Worm (Caenorhabditis elegans) whole organism, young adult: Measurements from ENCODE around the gene sdn-1.

Source experiments
- B0019.2 ChIP-seq: fragments of 200-800 bp; sonication (Bioruptor generic); conservative IDR thresholded peaks from 2 replicates; pipeline ENCODE4 v1.3.6; 2022; ENCODE audit warnings: missing genetic modification reagents, missing genetic modification characterization, missing compliant biosample characterization
- B0035.1 ChIP-seq: sonication (generic microtip); optimal IDR thresholded peaks from 2 replicates; lab custom pipeline; 2016; ENCODE audit warnings: missing genetic modification characterization, mild to moderate bottlenecking, missing compliant biosample characterization, missing genotype, missing genetic modification reagents
- F23B12.7 ChIP-seq: sonication (generic microtip); optimal IDR thresholded peaks from 2 replicates; lab custom pipeline; 2017; ENCODE audit warnings: missing genetic modification characterization, mild to moderate bottlenecking, missing compliant biosample characterization, antibody characterized with exemption, moderate library complexity; ENCODE audit not compliant: insufficient read depth
- F33H1.4 ChIP-seq: fragments of 200-800 bp; sonication (Bioruptor generic); IDR thresholded peaks from 2 replicates; pipeline ENCODE4 v1.3.6; 2022; ENCODE audit warnings: missing genetic modification reagents, missing genetic modification characterization, missing compliant biosample characterization
- F52B5.7 ChIP-seq: sonication (generic microtip); optimal IDR thresholded peaks from 2 replicates; lab custom pipeline; 2016; ENCODE audit warnings: mild to moderate bottlenecking, missing genetic modification characterization, missing compliant biosample characterization
- F57C9.4 ChIP-seq: sonication (generic microtip); optimal IDR thresholded peaks from 2 replicates; lab custom pipeline; 2017; ENCODE audit warnings: mild to moderate bottlenecking, missing genetic modification characterization, missing compliant biosample characterization
- K12H6.12 ChIP-seq: fragments of 200-800 bp; sonication (Bioruptor generic); optimal IDR thresholded peaks from 2 replicates; lab custom pipeline; 2018; ENCODE audit warnings: mild to moderate bottlenecking, missing genetic modification characterization, missing compliant biosample characterization
- T07F8.4 ChIP-seq: sonication (generic microtip); optimal IDR thresholded peaks from 2 replicates; lab custom pipeline; 2016; ENCODE audit warnings: mild to moderate bottlenecking, missing genetic modification characterization, moderate library complexity, missing compliant biosample characterization
- Y53G8AR.9 ChIP-seq: fragments of 200-800 bp; sonication (Bioruptor generic); conservative IDR thresholded peaks from 2 replicates; pipeline ENCODE4 v1.3.6; 2022; ENCODE audit warnings: missing genetic modification reagents, missing genetic modification characterization, missing compliant biosample characterization
- Y56A3A.18 ChIP-seq: fragments of 200-800 bp; sonication (Bioruptor generic); IDR thresholded peaks from 2 replicates; pipeline ENCODE4 v1.3.6; 2022; ENCODE audit warnings: missing genetic modification reagents, missing genetic modification characterization, missing compliant biosample characterization
- akir-1 ChIP-seq: fragments of 200-800 bp; sonication (Bioruptor generic); optimal IDR thresholded peaks from 2 replicates; lab custom pipeline; 2018; ENCODE audit warnings: mild to moderate bottlenecking, missing genetic modification characterization, moderate library complexity, missing compliant biosample characterization
- ama-1 ChIP-seq, 3 experiments: fragments of 150-350 bp in 1 of 3; sonication (generic microtip) in 2 of 3; optimal IDR thresholded peaks; 2 replicates each; lab custom pipeline; 2014 to 2018; ENCODE audit warnings: missing biosample characterization in 2 of 3, missing genetic modification characterization in 2 of 3, missing genetic modification reagents in 2 of 3
- aptf-2 ChIP-seq: fragments of 200-800 bp; sonication (Bioruptor generic); conservative IDR thresholded peaks from 2 replicates; pipeline ENCODE4 v1.3.6; 2022; ENCODE audit warnings: missing genetic modification reagents, missing genetic modification characterization, missing compliant biosample characterization
- aptf-3 ChIP-seq: fragments of 200-800 bp; sonication (Bioruptor generic); IDR thresholded peaks from 2 replicates; pipeline ENCODE4 v1.3.6; 2022; ENCODE audit warnings: missing genetic modification characterization, missing compliant biosample characterization
- bed-1 ChIP-seq: fragments of 200-800 bp; sonication (Bioruptor generic); IDR thresholded peaks from 2 replicates; pipeline ENCODE4 v1.3.6; 2022; ENCODE audit warnings: missing genetic modification reagents, missing genetic modification characterization, missing compliant biosample characterization
- ccch-3 ChIP-seq: fragments of 200-800 bp; sonication (Bioruptor generic); optimal IDR thresholded peaks from 2 replicates; lab custom pipeline; 2018; ENCODE audit warnings: mild to moderate bottlenecking, missing genetic modification characterization, missing compliant biosample characterization
- cebp-1 ChIP-seq, 2 experiments: fragments of 200-800 bp in 1 of 2; sonication (Bioruptor generic) in 1 of 2; sonication (generic microtip) in 1 of 2; IDR thresholded peaks in 1 of 2; optimal IDR thresholded peaks in 1 of 2; 2 replicates each; pipeline versions ENCODE4 v1.3.6 to Lab custom; 2017 to 2022; ENCODE audit warnings: missing compliant biosample characterization in 2 of 2, missing genetic modification characterization in 2 of 2, mild to moderate bottlenecking in 1 of 2, missing genetic modification reagents in 1 of 2, moderate library complexity in 1 of 2
- dox-1 ChIP-seq: fragments of 200-800 bp; sonication (Bioruptor generic); IDR thresholded peaks from 2 replicates; pipeline ENCODE4 v1.3.6; 2022; ENCODE audit warnings: missing genetic modification reagents, missing genetic modification characterization, missing compliant biosample characterization
- fkh-3 ChIP-seq: sonication (generic microtip); optimal IDR thresholded peaks from 2 replicates; lab custom pipeline; 2016; ENCODE audit warnings: mild to moderate bottlenecking, missing genetic modification characterization, missing compliant biosample characterization
- gei-17 ChIP-seq: fragments of 200-800 bp; sonication (Bioruptor generic); optimal IDR thresholded peaks from 2 replicates; lab custom pipeline; 2018; ENCODE audit warnings: mild to moderate bottlenecking, missing genetic modification characterization, missing compliant biosample characterization
- hlh-12 ChIP-seq: sonication (generic microtip); optimal IDR thresholded peaks from 2 replicates; lab custom pipeline; 2016; ENCODE audit warnings: missing genetic modification characterization, missing compliant biosample characterization
- hmg-1.2 ChIP-seq: fragments of 200-800 bp; sonication (Bioruptor generic); IDR thresholded peaks from 2 replicates; pipeline ENCODE4 v1.3.6; 2022; ENCODE audit warnings: missing genetic modification reagents, missing genetic modification characterization, missing compliant biosample characterization
- hmg-20 ChIP-seq: fragments of 200-800 bp; sonication (Bioruptor generic); IDR thresholded peaks from 2 replicates; pipeline ENCODE4 v1.3.6; 2022; ENCODE audit warnings: missing genetic modification reagents, missing genetic modification characterization, missing compliant biosample characterization
- hrde-1 ChIP-seq: sonication (generic microtip); optimal IDR thresholded peaks from 2 replicates; lab custom pipeline; 2016; ENCODE audit warnings: missing genetic modification characterization, mild to moderate bottlenecking, missing compliant biosample characterization, moderate library complexity, missing genotype, missing genetic modification reagents, borderline replicate concordance
- hsf-1 ChIP-seq: fragments of 200-800 bp; sonication (Bioruptor generic); IDR thresholded peaks from 2 replicates; pipeline ENCODE4 v1.3.6; 2022; ENCODE audit warnings: missing genetic modification reagents, missing genetic modification characterization, missing compliant biosample characterization
- lag-1 ChIP-seq: fragments of 200-800 bp; sonication (Bioruptor generic); IDR thresholded peaks from 2 replicates; pipeline ENCODE4 v1.3.6; 2022; ENCODE audit warnings: missing genetic modification reagents, missing genetic modification characterization, missing compliant biosample characterization
- lin-40 ChIP-seq: sonication (generic microtip); optimal IDR thresholded peaks from 2 replicates; lab custom pipeline; 2016; ENCODE audit warnings: missing genetic modification characterization, mild to moderate bottlenecking, missing compliant biosample characterization, missing genotype, missing genetic modification reagents
- lin-54 ChIP-seq: fragments of 200-800 bp; sonication (Bioruptor generic); optimal IDR thresholded peaks from 2 replicates; lab custom pipeline; 2018; ENCODE audit warnings: mild to moderate bottlenecking, missing genetic modification characterization, missing compliant biosample characterization
- lir-1 ChIP-seq: fragments of 200-800 bp; sonication (Bioruptor generic); conservative IDR thresholded peaks from 2 replicates; pipeline ENCODE4 v1.3.6; 2022; ENCODE audit warnings: missing genetic modification reagents, missing genetic modification characterization, missing compliant biosample characterization
- madf-6 ChIP-seq: fragments of 200-800 bp; sonication (Bioruptor generic); IDR thresholded peaks from 2 replicates; pipeline ENCODE4 v1.3.6; 2022; ENCODE audit warnings: missing genetic modification reagents, missing genetic modification characterization, missing compliant biosample characterization
- mel-28 ChIP-seq: sonication (generic microtip); optimal IDR thresholded peaks from 2 replicates; lab custom pipeline; 2016; ENCODE audit warnings: borderline replicate concordance, mild to moderate bottlenecking, missing genetic modification characterization, missing compliant biosample characterization
- nfya-2 ChIP-seq: fragments of 200-800 bp; sonication (Bioruptor generic); IDR thresholded peaks from 2 replicates; pipeline ENCODE4 v1.3.6; 2022; ENCODE audit warnings: missing genetic modification reagents, missing genetic modification characterization, missing compliant biosample characterization
- nhr-90 ChIP-seq: sonication (generic microtip); optimal IDR thresholded peaks from 2 replicates; lab custom pipeline; 2016; ENCODE audit warnings: missing genotype, mild to moderate bottlenecking, missing genetic modification characterization, missing compliant biosample characterization
- pha-4 ChIP-seq: fragments of 150-350 bp; sonication (generic microtip); optimal IDR thresholded peaks from 2 replicates; lab custom pipeline; 2014; ENCODE audit warnings: missing biosample characterization, missing genetic modification reagents, missing genetic modification characterization
- rec-8 ChIP-seq, 2 experiments: sonication (generic microtip); optimal IDR thresholded peaks; 2 replicates each; lab custom pipeline; 2016; ENCODE audit warnings: mild to moderate bottlenecking in 2 of 2, missing genetic modification characterization in 2 of 2, missing genetic modification reagents in 2 of 2, missing genotype in 2 of 2, missing biosample characterization in 1 of 2, missing compliant biosample characterization in 1 of 2, moderate library complexity in 1 of 2
- sdz-38 ChIP-seq: sonication (generic microtip); optimal IDR thresholded peaks from 2 replicates; lab custom pipeline; 2016; ENCODE audit warnings: missing genotype, missing genetic modification characterization, missing compliant biosample characterization
- sea-2 ChIP-seq: fragments of 200-800 bp; sonication (Bioruptor generic); IDR thresholded peaks from 2 replicates; pipeline ENCODE4 v1.3.6; 2022; ENCODE audit warnings: missing genetic modification characterization, missing compliant biosample characterization
- snpc-4 ChIP-seq, 5 experiments: fragments of 150-350 bp in 1 of 5; sonication (generic microtip) in 4 of 5; optimal IDR thresholded peaks; 2 replicates each; lab custom pipeline; 2014 to 2018; ENCODE audit warnings: missing genetic modification characterization in 5 of 5, missing biosample characterization in 3 of 5, antibody characterized with exemption in 2 of 5, mild to moderate bottlenecking in 2 of 5, missing compliant biosample characterization in 2 of 5, missing genotype in 2 of 5, moderate library complexity in 2 of 5, missing genetic modification reagents in 1 of 5
- somi-1 ChIP-seq: fragments of 200-800 bp; sonication (Bioruptor generic); optimal IDR thresholded peaks from 2 replicates; lab custom pipeline; 2018; ENCODE audit warnings: mild to moderate bottlenecking, missing genetic modification characterization, missing compliant biosample characterization
- tbp1 ChIP-seq: fragments of 200-800 bp; sonication (Bioruptor generic); optimal IDR thresholded peaks from 2 replicates; lab custom pipeline; 2018; ENCODE audit warnings: mild to moderate bottlenecking, missing genetic modification characterization, missing compliant biosample characterization
- tbx-9 ChIP-seq: sonication (generic microtip); optimal IDR thresholded peaks from 2 replicates; lab custom pipeline; 2016; ENCODE audit warnings: borderline replicate concordance, missing genetic modification characterization, inconsistent platforms, missing compliant biosample characterization
- unc-130 ChIP-seq: sonication (generic microtip); optimal IDR thresholded peaks from 2 replicates; lab custom pipeline; 2016; ENCODE audit warnings: missing genetic modification reagents, missing genetic modification characterization, missing compliant biosample characterization

Gene sdn-1

ce11 chrX:10593234-10593633 is at the start of gene sdn-1:
sdn-1 (minus strand) TSS chrX:10593334.
- TF ChIP-seq tbp1 (GFP tag; lab: Kevin White, UChicago) = no peak
- no peak for TF ChIP-seq unc-130
- no peak for TF ChIP-seq hmg-20 (GFP tag; lab: Robert Waterston, UW)
- no peak for TF ChIP-seq tbx-9 (tag; lab: Kevin White, UChicago)
- no peak for TF ChIP-seq hrde-1 (tag; lab: Kevin White, UChicago)
- TF ChIP-seq ama-1 (optimal IDR thresholded peaks at IDR 0.05; lab: Kevin White, UChicago) = no peak
- TF ChIP-seq ama-1 (GFP tag; optimal IDR thresholded peaks at IDR 0.05; lab: Kevin White, UChicago) = no peak
- TF ChIP-seq akir-1 (GFP tag; lab: Kevin White, UChicago) = no peak
- no peak for TF ChIP-seq madf-6

ce11 chrX:10640578-10640977 is 47.4 kb upstream of the sdn-1 start:
- TF ChIP-seq cebp-1 (GFP tag; IDR thresholded peaks at IDR 0.05; lab: Robert Waterston, UW) (peak; percentile 56; the same call in 1 of the 2 replicates), cebp-1 (tag; optimal IDR thresholded peaks at IDR 0.05; lab: Kevin White, UChicago) (peak; percentile 83), nfya-2 (no peak)

ce11 chrX:10639403-10639812 is 46.3 kb upstream of the sdn-1 start:
- TF ChIP-seq nhr-90 (tag; lab: Kevin White, UChicago) (no peak), mel-28 (no peak), gei-17 (GFP tag; lab: Kevin White, UChicago) (no peak), aptf-3 (GFP tag; lab: Robert Waterston, UW) (no peak), F33H1.4 (GFP tag; lab: Robert Waterston, UW) (no peak), snpc-4 (GFP tag; optimal IDR thresholded peaks at IDR 0.05; lab: Kevin White, UChicago) (no peak), snpc-4 (tag; optimal IDR thresholded peaks at IDR 0.05; lab: Kevin White, UChicago) (peak in 1 of 4 experiments; percentile 19), B0035.1 (no peak), sdz-38 (no peak), nfya-2 (no peak), hmg-1.2 (no peak), Y53G8AR.9 (no peak), F23B12.7 (no peak), unc-130 (no peak), lag-1 (no peak), T07F8.4 (tag; lab: Kevin White, UChicago) (no peak), fkh-3 (no peak), hlh-12 (tag; lab: Kevin White, UChicago) (no peak), rec-8 (tag; optimal IDR thresholded peaks at IDR 0.05; lab: Kevin White, UChicago) (no peak), tbx-9 (tag; lab: Kevin White, UChicago) (no peak), lin-40 (tag; lab: Kevin White, UChicago) (peak; percentile 63), somi-1 (GFP tag; lab: Kevin White, UChicago) (peak; percentile 41), B0019.2 (no peak), K12H6.12 (no peak), hsf-1 (GFP tag; lab: Robert Waterston, UW) (no peak), lir-1 (no peak), bed-1 (GFP tag; lab: Robert Waterston, UW) (no peak), dox-1 (GFP tag; lab: Robert Waterston, UW) (0 out of 2 replicates have a peak, but pooled peaks have one; percentile 40), pha-4 (no peak), ccch-3 (no peak), lin-54 (no peak), akir-1 (GFP tag; lab: Kevin White, UChicago) (no peak), sea-2 (no peak), tbp1 (GFP tag; lab: Kevin White, UChicago) (peak; percentile 8), aptf-2 (GFP tag; lab: Robert Waterston, UW) (no peak), Y56A3A.18 (GFP tag; lab: Robert Waterston, UW) (no peak), F57C9.4 (tag; lab: Kevin White, UChicago) (no peak), cebp-1 (GFP tag; IDR thresholded peaks at IDR 0.05; lab: Robert Waterston, UW) (no peak), cebp-1 (tag; optimal IDR thresholded peaks at IDR 0.05; lab: Kevin White, UChicago) (peak; percentile 43), F52B5.7 (tag; lab: Kevin White, UChicago) (no peak)
